Worm (Caenorhabditis elegans) whole organism, mixed stage, embryonic: ENCODE measurements around the gene spin-2.

Experiments
- ces-1 ChIP-seq: fragments of 150-350 bp; optimal IDR thresholded peaks from 2 replicates; lab custom pipeline; 2014; ENCODE audit warnings: missing biosample characterization, missing genetic modification reagents, missing genetic modification characterization
- drap-1 ChIP-seq: fragments of 200-800 bp; sonication (Bioruptor generic); optimal IDR thresholded peaks from 3 replicates; lab custom pipeline; 2018; ENCODE audit warnings: mild to moderate bottlenecking, missing genetic modification characterization, missing compliant biosample characterization
- elt-3 ChIP-seq: fragments of 150-350 bp; optimal IDR thresholded peaks from 2 replicates; lab custom pipeline; 2014; ENCODE audit warnings: missing biosample characterization, missing genetic modification characterization
- lin-32 ChIP-seq: fragments of 200-800 bp; sonication (Bioruptor generic); optimal IDR thresholded peaks from 2 replicates; lab custom pipeline; 2018; ENCODE audit warnings: mild to moderate bottlenecking, missing genetic modification characterization, missing compliant biosample characterization
- nhr-28 ChIP-seq: fragments of 150-350 bp; optimal IDR thresholded peaks from 2 replicates; lab custom pipeline; 2014; ENCODE audit warnings: missing biosample characterization, missing genetic modification characterization
- sptf-1 ChIP-seq: sonication (generic microtip); optimal IDR thresholded peaks from 2 replicates; lab custom pipeline; 2017; ENCODE audit warnings: mild to moderate bottlenecking, missing genetic modification characterization, moderate library complexity, missing compliant biosample characterization
- tbx-8 ChIP-seq: fragments of 200-800 bp; sonication (Bioruptor generic); optimal IDR thresholded peaks from 2 replicates; lab custom pipeline; 2018; ENCODE audit warnings: mild to moderate bottlenecking, missing genetic modification characterization, moderate library complexity, missing compliant biosample characterization
- unc-39 ChIP-seq: fragments of 150-350 bp; optimal IDR thresholded peaks from 2 replicates; lab custom pipeline; 2014; ENCODE audit warnings: missing biosample characterization, missing genetic modification characterization

ce11 chrIV:13038888-13039287, 47.9 kb upstream of the spin-2 start, which contains the start of gene F49E11.2:
- TF ChIP-seq nhr-28 (tag; lab: Kevin White, UChicago) (no peak), ces-1 (GFP tag; lab: Kevin White, UChicago) (no peak), sptf-1 (no peak), elt-3 (no peak), tbx-8 (no peak), lin-32 (GFP tag; lab: Kevin White, UChicago) (no peak), drap-1 (GFP tag; lab: Kevin White, UChicago) (no peak), unc-39 (tag; lab: Kevin White, UChicago) (no peak)
